Worm (Caenorhabditis elegans) whole organism, mixed stage, embryonic: ENCODE results near the gene ugt-37.

Experiments used
- blmp-1 ChIP-seq: fragments of 150-350 bp; optimal IDR thresholded peaks from 2 replicates; lab custom pipeline; 2014; ENCODE audit warnings: missing biosample characterization, missing genetic modification characterization
- elt-3 ChIP-seq: fragments of 150-350 bp; optimal IDR thresholded peaks from 2 replicates; lab custom pipeline; 2014; ENCODE audit warnings: missing biosample characterization, missing genetic modification characterization
- lin-13 ChIP-seq: fragments of 150-350 bp; optimal IDR thresholded peaks from 2 replicates; lab custom pipeline; 2014; ENCODE audit warnings: missing biosample characterization, missing genetic modification characterization
- nhr-12 ChIP-seq: fragments of 150-350 bp; optimal IDR thresholded peaks from 2 replicates; lab custom pipeline; 2014; ENCODE audit warnings: missing biosample characterization, missing genetic modification characterization
- nhr-2 ChIP-seq: fragments of 150-350 bp; optimal IDR thresholded peaks from 2 replicates; lab custom pipeline; 2014; ENCODE audit warnings: missing biosample characterization, missing genetic modification characterization
- nhr-28 ChIP-seq: fragments of 150-350 bp; optimal IDR thresholded peaks from 2 replicates; lab custom pipeline; 2014; ENCODE audit warnings: missing biosample characterization, missing genetic modification characterization
- pha-4 ChIP-seq: fragments of 150-350 bp; optimal IDR thresholded peaks from 2 replicates; lab custom pipeline; 2018; ENCODE audit warnings: missing biosample characterization, missing genetic modification reagents, missing genetic modification characterization
- snpc-4 ChIP-seq: fragments of 150-350 bp; optimal IDR thresholded peaks from 2 replicates; lab custom pipeline; 2014; ENCODE audit warnings: missing biosample characterization, missing genetic modification characterization
- unc-62 ChIP-seq: fragments of 150-350 bp; optimal IDR thresholded peaks from 2 replicates; lab custom pipeline; 2014; ENCODE audit warnings: missing biosample characterization, missing genetic modification reagents, missing genetic modification characterization
- ztf-11 ChIP-seq: fragments of 150-350 bp; optimal IDR thresholded peaks from 2 replicates; lab custom pipeline; 2014; ENCODE audit warnings: missing biosample characterization, missing genetic modification characterization

DNA sequence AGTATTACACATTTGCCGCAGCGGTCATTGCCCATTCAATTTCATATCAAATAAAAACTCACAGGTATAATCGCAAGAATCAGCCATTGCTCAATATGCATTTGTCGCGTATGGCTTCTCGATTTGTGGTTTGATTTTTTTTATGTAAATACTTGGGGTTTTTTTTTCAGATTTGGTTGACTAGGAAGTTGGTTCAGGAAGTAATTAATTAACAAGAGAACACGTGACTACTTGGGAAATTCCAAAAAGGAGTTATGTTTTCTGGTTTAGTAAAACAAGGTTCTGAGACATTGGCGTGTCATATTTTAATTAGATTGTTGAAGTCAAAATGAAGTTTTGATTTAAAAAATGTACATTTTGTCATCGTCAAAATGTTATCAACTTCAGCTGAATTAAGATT lies 14.1 kb downstream of the ugt-37 start, which contains the start of gene srx-36:
- no peak for TF ChIP-seq blmp-1 (tag; lab: Kevin White, UChicago)
- no peak for TF ChIP-seq pha-4
- TF ChIP-seq snpc-4 (tag; lab: Kevin White, UChicago): no peak
- TF ChIP-seq elt-3: no peak
- TF ChIP-seq nhr-2 (tag; lab: Kevin White, UChicago): no peak
- TF ChIP-seq nhr-28 (tag; lab: Kevin White, UChicago): no peak
- no peak for TF ChIP-seq lin-13
- TF ChIP-seq nhr-12: no peak
- TF ChIP-seq ztf-11 (tag; lab: Kevin White, UChicago): no peak
- TF ChIP-seq unc-62: no peak
